Worm (Caenorhabditis elegans): Measurements from ENCODE around the gene C15H9.5.

Gene C15H9.5

DNA sequence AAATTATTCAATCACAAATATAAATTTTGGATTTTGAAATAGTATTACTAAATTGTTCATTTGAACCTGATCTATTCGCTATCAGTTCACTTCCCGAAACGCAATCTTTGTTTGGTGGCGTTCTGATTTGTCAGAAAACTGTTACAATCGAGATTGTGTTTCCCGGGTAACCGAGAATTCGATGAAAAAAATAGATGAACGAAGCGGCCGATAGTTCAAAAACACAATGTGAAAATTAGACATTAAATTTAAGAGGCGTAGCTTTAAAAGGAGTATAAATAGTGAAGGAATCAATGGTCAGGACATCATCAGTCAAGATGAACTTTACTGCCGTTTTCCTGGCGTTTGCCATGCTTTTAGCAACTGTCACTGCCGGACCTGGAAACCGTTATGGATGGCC is 7.3 kb upstream of the C15H9.5 start, which contains the start of gene C45B2.1:
Gene C45B2.1, plus strand, starts transcription at position 301 of the 400 bp plus-strand sequence.
- no peak for TF ChIP-seq W03F9.2 (tag; optimal IDR thresholded peaks at IDR 0.05)
- no peak for TF ChIP-seq dao-5 (tag; optimal IDR thresholded peaks at IDR 0.05)
- TF ChIP-seq him-1 (tag; optimal IDR thresholded peaks at IDR 0.05): no peak

DNA sequence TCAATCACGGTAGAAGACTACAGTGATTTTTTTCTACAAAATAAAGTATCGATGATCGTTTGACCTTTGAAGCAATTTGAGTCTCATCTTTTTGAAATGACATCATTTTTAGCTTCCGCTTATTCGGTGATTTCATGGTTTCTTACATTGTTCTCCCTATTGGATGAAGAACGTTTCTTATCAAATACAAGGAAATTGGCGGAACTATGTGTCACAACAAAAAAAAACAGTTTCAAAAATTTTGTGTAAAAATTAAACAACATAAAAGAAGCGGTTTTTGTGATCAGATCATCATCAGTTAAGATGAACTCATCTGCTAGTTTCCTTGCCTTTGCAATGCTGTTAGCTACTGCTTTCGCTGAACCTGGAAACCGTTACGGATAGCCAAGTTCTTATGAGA is 5.4 kb upstream of the C15H9.5 start, which contains the start of gene C45B2.8:
Gene C45B2.8, plus strand, starts transcription at position 301 of the 400 bp plus-strand sequence.
- TF ChIP-seq W03F9.2 (tag; optimal IDR thresholded peaks at IDR 0.05) (no peak), dao-5 (tag; optimal IDR thresholded peaks at IDR 0.05) (no peak), him-1 (tag; optimal IDR thresholded peaks at IDR 0.05) (no peak)

DNA sequence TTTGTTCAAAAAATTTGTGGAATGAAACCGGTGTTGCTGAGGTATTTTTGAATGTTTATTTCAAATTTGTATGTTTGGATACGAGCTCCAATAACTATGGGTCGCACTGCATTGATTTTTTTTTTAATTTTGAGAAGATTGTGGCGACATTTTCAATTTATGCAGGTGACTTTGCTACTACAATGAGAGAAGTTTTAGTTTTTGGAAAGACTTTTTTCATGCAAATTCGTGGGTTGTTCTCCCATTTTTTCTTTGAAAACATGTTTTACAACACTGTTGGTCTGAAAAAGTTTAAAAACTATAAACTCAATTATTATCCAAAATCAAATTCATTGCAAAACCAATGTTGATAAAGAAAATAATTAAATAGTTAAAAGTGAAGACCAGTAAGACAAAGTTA is 4.4 kb upstream of the C15H9.5 start:
- TF ChIP-seq dao-5 (tag; optimal IDR thresholded peaks at IDR 0.05): no peak
- no peak for TF ChIP-seq W03F9.2 (tag; optimal IDR thresholded peaks at IDR 0.05)
- TF ChIP-seq him-1 (tag; optimal IDR thresholded peaks at IDR 0.05): no peak

DNA sequence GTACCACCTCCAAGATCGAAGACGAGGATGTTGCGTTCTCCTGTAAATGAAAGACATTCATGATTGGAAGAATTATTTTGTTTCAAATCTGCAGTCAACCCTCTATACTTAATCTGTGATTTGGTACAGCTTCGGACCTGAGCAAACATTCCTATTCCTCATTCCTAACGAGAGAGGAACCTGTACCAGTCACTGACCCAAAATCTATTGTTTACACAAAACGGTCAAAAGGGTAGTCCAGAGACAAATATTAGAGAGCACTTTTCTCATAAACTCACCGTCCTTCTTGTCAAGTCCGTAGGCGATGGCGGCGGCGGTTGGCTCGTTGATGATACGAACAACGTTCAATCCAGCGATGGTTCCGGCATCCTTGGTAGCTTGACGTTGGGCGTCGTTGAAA is 2.3 kb upstream of the C15H9.5 start:
- TF ChIP-seq W03F9.2 (tag; optimal IDR thresholded peaks at IDR 0.05) (no peak), him-1 (tag; optimal IDR thresholded peaks at IDR 0.05) (no peak), dao-5 (tag; optimal IDR thresholded peaks at IDR 0.05) (no peak)

DNA sequence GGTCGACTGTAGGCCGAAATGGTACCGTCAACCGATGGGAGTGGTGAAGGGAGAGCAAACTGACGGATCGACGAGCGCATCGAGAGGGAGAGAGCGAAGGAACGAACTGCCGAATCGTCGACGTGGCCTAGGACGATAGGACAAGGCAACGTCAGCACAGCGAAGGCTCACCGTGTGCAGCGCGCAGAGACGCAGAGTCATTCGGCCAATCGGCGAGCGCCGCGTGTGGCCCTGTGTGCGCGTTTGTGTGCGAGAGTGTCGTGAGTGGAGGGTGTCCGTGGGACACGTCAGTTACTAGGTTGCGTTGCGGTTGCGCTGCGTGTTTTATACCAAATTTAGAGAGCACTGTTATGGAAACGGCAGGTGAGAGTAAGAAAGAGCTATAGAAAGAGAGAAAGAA is 1.1 kb upstream of the C15H9.5 start, which contains the start of gene hsp-3:
Gene hsp-3, minus strand, starts transcription at position 158 of the 400 bp plus-strand sequence.
- TF ChIP-seq W03F9.2 (tag; optimal IDR thresholded peaks at IDR 0.05) (peak; percentile 31), him-1 (tag; optimal IDR thresholded peaks at IDR 0.05) (peak; percentile 82), dao-5 (tag; optimal IDR thresholded peaks at IDR 0.05) (peak; percentile 16)

DNA sequence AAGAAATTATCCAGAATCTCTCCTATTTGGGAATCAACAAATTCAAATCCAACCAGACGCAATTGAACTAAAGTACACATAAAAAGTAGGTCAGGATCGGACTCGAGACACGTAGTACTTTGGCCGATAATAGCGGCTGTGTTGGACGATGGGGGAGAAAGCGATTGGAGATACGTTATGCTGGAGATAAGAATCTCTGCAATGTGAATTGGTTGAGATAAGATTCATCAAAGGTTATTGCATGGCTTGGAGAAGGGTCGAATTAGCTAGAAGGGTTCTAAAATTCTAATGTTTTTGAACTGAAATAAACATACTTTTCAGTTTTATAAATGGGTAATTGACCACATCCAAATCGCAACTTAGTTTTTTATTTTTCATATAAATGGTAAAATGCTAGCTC is 567 bp upstream of the C15H9.5 start:
- TF ChIP-seq W03F9.2 (tag; optimal IDR thresholded peaks at IDR 0.05) (no peak), him-1 (tag; optimal IDR thresholded peaks at IDR 0.05) (no peak), dao-5 (tag; optimal IDR thresholded peaks at IDR 0.05) (no peak)

DNA sequence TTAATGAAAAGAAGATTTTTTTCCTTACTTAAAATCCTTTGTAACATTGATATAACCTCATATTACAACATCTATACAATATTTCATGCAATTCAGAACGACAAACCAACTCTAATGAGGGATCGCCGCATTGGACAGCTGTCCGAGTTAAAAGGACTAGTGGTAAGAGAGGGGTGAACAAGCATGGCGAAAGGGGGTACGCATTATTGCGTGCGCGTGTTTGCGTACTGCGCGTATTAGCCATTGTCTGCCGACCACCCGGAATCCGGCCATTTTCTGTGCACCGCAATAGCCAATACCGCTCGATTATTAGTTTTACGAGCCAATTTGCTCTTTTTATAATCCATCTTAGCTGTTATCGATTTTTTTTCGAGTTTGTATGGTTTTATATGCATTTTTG is 4.5 kb downstream of the C15H9.5 start, which contains the start of gene C15H9.4:
Gene C15H9.4, plus strand, starts transcription at position 93 of the 400 bp plus-strand sequence.
- no peak for TF ChIP-seq him-1 (tag; optimal IDR thresholded peaks at IDR 0.05)
- no peak for TF ChIP-seq W03F9.2 (tag; optimal IDR thresholded peaks at IDR 0.05)
- TF ChIP-seq dao-5 (tag; optimal IDR thresholded peaks at IDR 0.05): no peak

DNA sequence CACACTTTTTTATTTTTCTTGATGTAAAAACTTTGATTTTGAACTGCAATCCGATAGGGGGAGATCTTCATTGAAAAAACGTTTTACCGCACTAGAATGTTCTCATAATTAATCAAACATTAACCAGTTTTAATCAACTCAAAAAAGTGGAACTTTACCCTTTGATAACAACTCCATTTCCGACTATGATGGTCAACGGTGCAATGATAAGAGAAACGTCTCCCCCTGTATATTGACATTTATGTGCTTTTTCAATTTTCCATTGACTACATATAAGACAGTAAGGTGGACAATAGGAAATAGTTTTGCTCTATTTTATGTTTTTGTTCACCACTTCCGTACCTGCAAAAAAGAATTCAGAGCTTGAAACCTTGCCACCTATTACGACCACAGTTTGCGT is 5.3 kb downstream of the C15H9.5 start:
- no peak for TF ChIP-seq W03F9.2 (tag; optimal IDR thresholded peaks at IDR 0.05)
- TF ChIP-seq dao-5 (tag; optimal IDR thresholded peaks at IDR 0.05): no peak
- no peak for TF ChIP-seq him-1 (tag; optimal IDR thresholded peaks at IDR 0.05)

DNA sequence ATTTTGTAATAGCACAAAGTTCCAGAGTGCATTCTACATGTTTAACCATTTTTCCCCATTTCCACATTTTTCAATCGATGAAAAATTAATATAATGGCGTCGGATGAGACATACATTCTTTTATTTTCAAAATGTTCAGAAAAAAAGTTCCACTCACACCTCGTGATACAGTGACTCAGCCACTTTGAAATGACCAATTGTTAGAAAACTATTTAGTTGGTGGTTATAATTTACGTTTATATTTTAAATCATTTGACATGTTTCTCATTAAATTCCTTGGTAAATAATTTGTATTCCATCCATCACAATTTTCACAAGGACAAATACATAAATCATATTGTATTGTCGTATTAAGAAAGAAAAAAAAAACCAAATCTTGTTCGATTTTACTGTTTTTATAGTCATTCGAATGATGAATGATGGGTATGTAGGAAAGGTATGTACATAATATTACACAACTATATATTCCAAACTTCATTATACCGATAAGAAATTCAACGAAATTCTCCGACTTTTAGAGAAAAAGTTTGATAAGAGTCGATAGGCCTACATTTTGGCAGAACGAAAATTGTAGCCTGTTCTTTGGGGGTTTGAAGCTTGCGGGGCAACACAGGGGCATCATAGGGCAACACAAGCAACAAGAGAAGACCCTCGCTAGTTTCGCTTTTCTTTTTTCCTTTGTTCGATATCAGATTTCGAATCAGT is 7.4 kb downstream of the C15H9.5 start:
- no peak for TF ChIP-seq W03F9.2 (tag; optimal IDR thresholded peaks at IDR 0.05)

DNA sequence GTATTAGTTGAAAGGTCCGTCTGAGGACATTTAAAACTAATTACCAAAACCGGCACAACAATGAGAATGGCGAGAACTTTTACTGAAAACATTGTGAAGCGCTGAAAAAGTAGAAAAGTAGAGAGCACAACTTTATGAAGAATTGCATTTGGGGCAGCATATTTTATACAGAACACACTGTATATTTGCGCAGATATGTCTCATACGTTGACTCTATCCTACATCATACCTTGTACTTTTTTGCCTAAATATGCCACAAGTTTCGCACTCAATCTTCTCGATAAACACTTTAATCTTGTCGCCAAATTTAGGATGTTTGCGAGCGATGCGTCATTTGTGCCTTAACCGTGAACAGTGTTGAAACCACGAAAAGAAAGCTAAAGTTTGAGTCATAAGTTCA is 10.2 kb downstream of the C15H9.5 start, which contains the start of gene C15H9.11:
Gene C15H9.11, minus strand, starts transcription at position 101 of the 400 bp plus-strand sequence.
- TF ChIP-seq W03F9.2 (tag; optimal IDR thresholded peaks at IDR 0.05): no peak
- TF ChIP-seq dao-5 (tag; optimal IDR thresholded peaks at IDR 0.05): no peak
- no peak for TF ChIP-seq him-1 (tag; optimal IDR thresholded peaks at IDR 0.05)

DNA sequence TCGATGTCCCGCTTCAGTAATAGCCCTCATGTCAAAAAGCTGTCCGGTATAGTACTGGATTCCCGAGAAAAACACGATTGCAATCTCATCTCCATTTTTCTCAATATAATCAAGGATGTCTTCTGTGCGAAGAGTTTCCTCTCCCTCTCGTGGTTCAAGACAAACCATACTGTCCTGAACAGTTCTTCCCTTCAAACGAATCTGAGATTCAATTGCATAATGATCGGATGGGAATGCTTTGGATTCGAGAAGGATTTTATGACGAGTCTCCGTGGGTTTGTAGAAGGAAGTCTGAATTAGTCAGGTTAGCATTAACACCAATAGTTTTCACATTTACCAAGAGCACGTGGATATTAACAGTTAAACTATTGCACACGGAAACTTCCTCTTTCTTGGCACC is 14.9 kb downstream of the C15H9.5 start:
- no peak for TF ChIP-seq dao-5 (tag; optimal IDR thresholded peaks at IDR 0.05)
- TF ChIP-seq him-1 (tag; optimal IDR thresholded peaks at IDR 0.05): no peak
- no peak for TF ChIP-seq W03F9.2 (tag; optimal IDR thresholded peaks at IDR 0.05)

DNA sequence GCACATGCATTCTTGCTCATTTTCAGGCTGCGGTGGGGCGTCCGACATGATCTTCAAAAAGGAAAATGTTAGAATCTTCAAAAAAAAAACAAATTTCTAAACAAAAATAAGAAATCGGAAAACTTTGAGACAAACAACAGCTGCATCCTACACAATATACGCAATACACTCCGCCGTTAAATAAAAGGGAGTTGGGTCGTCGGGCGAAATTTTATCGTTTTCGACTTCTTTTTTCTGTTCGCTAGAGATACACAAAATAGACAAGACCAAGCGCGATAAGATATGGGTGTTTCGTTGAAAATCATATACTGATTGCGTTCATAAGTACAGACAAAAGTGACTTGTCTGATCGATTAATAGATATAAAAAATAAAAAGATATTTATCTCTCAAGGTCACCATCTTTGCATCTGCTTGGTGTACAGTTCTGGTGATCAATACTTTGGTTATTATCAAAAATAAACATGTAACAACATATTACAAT is 16.2 kb downstream of the C15H9.5 start, which contains the start of gene kynu-1:
Gene kynu-1, minus strand, starts transcription at position 51 of the 483 bp plus-strand sequence.
- TF ChIP-seq W03F9.2 (tag; optimal IDR thresholded peaks at IDR 0.05) (no peak), dao-5 (tag; optimal IDR thresholded peaks at IDR 0.05) (no peak), him-1 (tag; optimal IDR thresholded peaks at IDR 0.05) (no peak)

DNA sequence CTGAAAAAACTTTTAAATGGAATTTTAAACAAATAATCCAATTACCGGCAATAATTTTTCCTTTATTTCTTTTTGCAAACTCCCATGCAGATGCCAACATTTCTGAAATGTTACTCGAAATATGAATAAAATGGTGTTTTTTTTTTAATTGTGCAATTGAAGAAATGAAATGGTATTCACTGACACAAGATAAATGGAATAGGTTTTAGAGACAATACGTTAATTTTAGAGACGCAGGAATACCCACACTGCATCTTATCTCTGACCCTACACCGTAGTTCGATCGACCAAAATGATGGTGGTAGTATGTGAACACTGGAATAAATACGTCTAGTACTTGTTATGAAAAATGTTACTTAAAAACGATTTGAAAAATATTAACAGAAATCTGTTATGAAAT is 19.7 kb downstream of the C15H9.5 start, which contains the start of gene prx-3:
Gene prx-3, minus strand, starts transcription at position 101 of the 400 bp plus-strand sequence.
- no peak for TF ChIP-seq him-1 (tag; optimal IDR thresholded peaks at IDR 0.05)
- no peak for TF ChIP-seq dao-5 (tag; optimal IDR thresholded peaks at IDR 0.05)
- no peak for TF ChIP-seq W03F9.2 (tag; optimal IDR thresholded peaks at IDR 0.05)

DNA sequence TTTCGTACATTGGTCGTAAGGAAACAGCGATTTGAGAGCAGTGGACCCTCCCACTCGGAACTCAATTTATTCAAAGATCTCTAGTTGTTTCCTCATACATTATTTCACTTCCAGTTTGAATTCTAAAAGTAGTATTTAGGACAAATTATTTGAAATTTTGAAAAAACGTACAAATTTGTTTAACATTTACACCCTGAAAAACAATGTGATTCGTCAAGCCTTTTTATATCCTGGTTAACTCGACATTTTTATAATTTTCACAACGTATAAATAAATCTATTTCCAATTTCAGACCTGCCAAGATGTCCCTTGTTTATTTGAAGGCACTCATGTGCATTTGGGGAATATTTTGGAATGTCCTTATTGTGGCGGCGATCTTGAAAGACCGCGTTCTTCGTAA is 22.4 kb downstream of the C15H9.5 start, which contains the start of gene C15H9.3:
Gene C15H9.3, plus strand, starts transcription at position 301 of the 400 bp plus-strand sequence.
- TF ChIP-seq him-1 (tag; optimal IDR thresholded peaks at IDR 0.05) (no peak), dao-5 (tag; optimal IDR thresholded peaks at IDR 0.05) (no peak), W03F9.2 (tag; optimal IDR thresholded peaks at IDR 0.05) (no peak)

Data from whole organism, L4/young adult.